Worm (Caenorhabditis elegans): ENCODE results near the gene R13H9.6.

R13H9.6 gene

DNA sequence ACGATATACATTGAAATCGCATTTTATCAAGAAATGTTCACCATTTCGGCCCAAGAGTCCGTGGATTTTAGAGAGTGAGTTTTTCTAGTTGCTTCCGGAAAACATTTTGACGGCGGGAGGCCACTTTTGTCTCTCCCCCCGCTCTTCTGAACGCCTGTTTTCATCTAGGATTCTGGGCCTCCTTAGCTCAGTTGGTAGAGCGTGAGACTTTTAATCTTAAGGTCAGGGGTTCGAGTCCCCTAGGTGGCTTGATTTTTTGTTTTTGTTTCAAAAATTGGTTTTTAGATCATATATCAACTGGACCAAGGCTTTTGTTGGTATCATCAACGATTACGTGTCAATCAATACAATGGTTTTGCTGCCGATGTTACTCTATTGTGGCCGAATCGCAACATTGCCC, 29.7 kb downstream of the R13H9.6 start (continued):
- TF ChIP-seq cey-2 (tag; optimal IDR thresholded peaks at IDR 0.05; ENCODE audit: borderline replicate concordance, insufficient read depth) (no peak), fos-1 (tag; optimal IDR thresholded peaks at IDR 0.05) (no peak), dmd-6 (GFP tag; IDR thresholded peaks at IDR 0.05) (no peak), lsy-2 (tag; optimal IDR thresholded peaks at IDR 0.05) (no peak), lim-7 (GFP tag; IDR thresholded peaks at IDR 0.05) (no peak; the same call in 1 of the 2 replicates), nhr-28 (tag; optimal IDR thresholded peaks at IDR 0.05) (no peak), ceh-44 (GFP tag; IDR thresholded peaks at IDR 0.05) (peak; percentile 88), arid-1 (GFP tag; conservative IDR thresholded peaks at IDR 0.05) (peak; percentile 80), nhr-41 (GFP tag; IDR thresholded peaks at IDR 0.05) (peak; percentile 77; the same call in 1 of the 2 replicates), ztf-11 (tag; optimal IDR thresholded peaks at IDR 0.05) (no peak), spr-1 (tag; optimal IDR thresholded peaks at IDR 0.05) (no peak), ceh-20 (GFP tag; IDR thresholded peaks at IDR 0.05) (peak; percentile 71), nhr-11 (tag; optimal IDR thresholded peaks at IDR 0.05) (no peak), hlh-30 (tag; optimal IDR thresholded peaks at IDR 0.05; ENCODE audit: insufficient read depth) (peak; percentile 21), mxl-2 (GFP tag; conservative IDR thresholded peaks at IDR 0.05) (no peak), Y75B8A.6 (GFP tag; IDR thresholded peaks at IDR 0.05) (no peak), zfp-3 (GFP tag; conservative IDR thresholded peaks at IDR 0.05) (peak; percentile 69; the same call in 1 of the 2 replicates), ama-1 (optimal IDR thresholded peaks at IDR 0.05) (no peak), set-16 (GFP tag; IDR thresholded peaks at IDR 0.05) (no peak), daf-8 (GFP tag; IDR thresholded peaks at IDR 0.05) (no peak), nhr-48 (tag; optimal IDR thresholded peaks at IDR 0.05) (no peak), daf-19 (GFP tag; conservative IDR thresholded peaks at IDR 0.05) (0 out of 2 replicates have a peak, but pooled peaks have one; percentile 63), tra-1 (GFP tag; IDR thresholded peaks at IDR 0.05) (peak; percentile 54; the same call in 1 of the 2 replicates), lin-39 (tag; optimal IDR thresholded peaks at IDR 0.05) (no peak), ZK546.5 (tag; optimal IDR thresholded peaks at IDR 0.05) (no peak), pqm-1 (tag; optimal IDR thresholded peaks at IDR 0.05) (no peak), rbr-2 (tag; optimal IDR thresholded peaks at IDR 0.05) (peak; percentile 16), nhr-77 (tag; optimal IDR thresholded peaks at IDR 0.05) (no peak), Y105C5A.15 (GFP tag; IDR thresholded peaks at IDR 0.05) (peak; percentile 58; the same call in 1 of the 2 replicates)

DNA sequence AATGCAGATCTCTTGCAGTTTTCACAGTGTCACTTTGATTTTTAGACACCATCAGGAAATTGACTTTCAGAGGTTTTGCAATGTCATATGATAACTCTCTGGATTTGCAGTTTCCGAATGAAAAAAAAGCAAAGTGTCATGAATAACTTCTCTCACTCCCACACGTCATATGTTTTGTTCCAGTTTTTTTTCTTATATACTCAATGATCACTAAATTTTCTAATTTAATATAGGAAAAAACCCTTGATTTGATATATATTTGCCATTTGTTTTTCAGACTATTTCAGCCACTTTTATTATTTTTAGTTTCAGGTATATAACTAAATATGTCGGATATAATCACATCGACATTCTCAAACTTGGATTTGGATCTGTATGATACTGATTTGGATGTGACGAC, 31.0 kb downstream of the R13H9.6 start, which contains the start of gene C09B9.1:
TSS of gene C09B9.1 (plus strand) at position 301 of the 400 bp plus-strand sequence.
- TF ChIP-seq zip-11 (GFP tag; IDR thresholded peaks at IDR 0.05) (no peak), mes-2 (tag; optimal IDR thresholded peaks at IDR 0.05; ENCODE audit: poor library complexity, severe bottlenecking) (no peak)

DNA sequence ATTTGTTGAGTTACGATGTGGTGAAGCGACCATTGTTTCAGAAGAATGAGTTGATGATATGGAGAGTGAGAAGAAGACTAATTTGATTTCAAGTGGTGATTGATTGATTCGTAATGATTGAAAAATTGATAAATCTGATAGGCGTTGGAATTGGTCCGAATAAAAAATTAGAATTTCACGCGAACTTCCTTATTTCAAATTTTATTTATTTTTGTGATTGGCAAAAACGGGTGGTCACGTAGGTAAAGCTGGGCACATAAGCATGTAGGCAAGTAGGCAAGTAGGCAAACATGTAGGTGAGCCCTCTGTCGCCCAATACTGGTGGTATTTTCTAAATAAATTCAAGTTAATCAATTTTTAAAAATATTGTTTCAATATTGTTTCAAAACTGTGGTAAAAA, 35.2 kb downstream of the R13H9.6 start, which contains the start of gene C09B9.4:
TSS of gene C09B9.4 (minus strand) at position 101 of the 400 bp plus-strand sequence.
- TF ChIP-seq nhr-76 (tag; optimal IDR thresholded peaks at IDR 0.05) (no peak), dmd-6 (GFP tag; IDR thresholded peaks at IDR 0.05) (no peak), fos-1 (tag; optimal IDR thresholded peaks at IDR 0.05) (no peak), lir-3 (tag; optimal IDR thresholded peaks at IDR 0.05) (no peak), tag-97 (GFP tag; IDR thresholded peaks at IDR 0.05) (no peak), Y75B8A.6 (GFP tag; IDR thresholded peaks at IDR 0.05) (no peak), duxl-1 (tag; optimal IDR thresholded peaks at IDR 0.05; ENCODE audit: poor library complexity) (no peak), tra-1 (GFP tag; IDR thresholded peaks at IDR 0.05) (no peak), Y5F2A.4 (GFP tag; optimal IDR thresholded peaks at IDR 0.05) (no peak), ceh-62 (tag; optimal IDR thresholded peaks at IDR 0.05) (no peak), dpl-1 (GFP tag; optimal IDR thresholded peaks at IDR 0.05) (no peak), vab-7 (GFP tag; IDR thresholded peaks at IDR 0.05) (no peak), madf-9 (GFP tag; conservative IDR thresholded peaks at IDR 0.05) (no peak), dmd-9 (GFP tag; IDR thresholded peaks at IDR 0.05) (no peak)
